Fruit fly (Drosophila melanogaster): Measurements from ENCODE around the gene for.

- TF ChIP-seq CG1620 (GFP tag; optimal IDR thresholded peaks at IDR 0.05), result no peak
- no peak for TF ChIP-seq CG33017 (tag; optimal IDR thresholded peaks at IDR 0.05)
- no peak for TF ChIP-seq pad (GFP tag; optimal IDR thresholded peaks at IDR 0.05)
- no peak for TF ChIP-seq Mnt (GFP tag; optimal IDR thresholded peaks at IDR 0.05)
- TF ChIP-seq Crg-1 (GFP tag; optimal IDR thresholded peaks at IDR 0.05), result no peak
- no peak for TF ChIP-seq Clk (GFP tag; optimal IDR thresholded peaks at IDR 0.05)
- no peak for TF ChIP-seq kay (GFP tag; ENCODE audit: borderline replicate concordance)
- TF ChIP-seq cnc (optimal IDR thresholded peaks at IDR 0.05), result no peak
- no peak for TF ChIP-seq bab1 (GFP tag; optimal IDR thresholded peaks at IDR 0.05)
- TF ChIP-seq ovo (GFP tag; optimal IDR thresholded peaks at IDR 0.05), result no peak
- no peak for TF ChIP-seq Hr96 (GFP tag; optimal IDR thresholded peaks at IDR 0.05)
- TF ChIP-seq tj (GFP tag; optimal IDR thresholded peaks at IDR 0.05), result no peak
Observed at dm6 chr2L:3608781-3609180, 48.0 kb downstream of the for start.

Data from whole organism, adult.